Fruit fly (Drosophila melanogaster): ENCODE data around the gene Mipp1.
A peak's percentile ranks its signal among the peaks of the same experiment; 100 is the strongest.

dm6 chr3L:16615132-16615709, 42.1 kb upstream of the Mipp1 start, which contains the start of gene Mo25:
- TF ChIP-seq psq (GFP tag; optimal IDR thresholded peaks at IDR 0.05) (no peak), Doc3 (GFP tag; IDR thresholded peaks at IDR 0.05; ENCODE audit: partially characterized antibody) (peak; percentile 70), Hmx (GFP tag; optimal IDR thresholded peaks at IDR 0.05) (no peak), Gug (GFP tag; IDR thresholded peaks at IDR 0.05) (no peak; the same call in 3 of the 4 replicates), odd (GFP tag; optimal IDR thresholded peaks at IDR 0.05) (no peak), CG30403 (GFP tag; optimal IDR thresholded peaks at IDR 0.05) (peak; percentile 56), D19A (tag; optimal IDR thresholded peaks at IDR 0.05) (peak; percentile 34), gcm2 (GFP tag; optimal IDR thresholded peaks at IDR 0.05) (no peak)
